Fruit fly (Drosophila melanogaster) whole organism, prepupa: ENCODE results near the gene CG12768.

ENCODE experiments used
- CG10669 ChIP-seq: fragments of 200-800 bp; sonication (Bioruptor generic); optimal IDR thresholded peaks from 3 replicates; lab custom pipeline; 2018; ENCODE audit warnings: missing biosample characterization, mild to moderate bottlenecking, missing genetic modification characterization, moderate library complexity
- CG11762 ChIP-seq: fragments of 200-800 bp; sonication (Bioruptor generic); optimal IDR thresholded peaks from 3 replicates; lab custom pipeline; 2016; ENCODE audit warnings: missing biosample characterization, missing genetic modification characterization; ENCODE audit not compliant: insufficient read depth
- CG15336 ChIP-seq: fragments of 200-800 bp; sonication (Bioruptor generic); IDR thresholded peaks from 2 replicates; pipeline ENCODE4 v1.3.6; 2022; ENCODE audit warnings: missing biosample characterization, missing genetic modification characterization
- CG3032 ChIP-seq: fragments of 200-800 bp; optimal IDR thresholded peaks from 2 replicates; lab custom pipeline; 2019; ENCODE audit warnings: missing biosample characterization, mild to moderate bottlenecking, missing genetic modification characterization, moderate library complexity
- CG6792 ChIP-seq: fragments of 200-800 bp; sonication (Bioruptor generic); optimal IDR thresholded peaks from 3 replicates; lab custom pipeline; 2016; ENCODE audit warnings: missing biosample characterization, missing genetic modification characterization
- CG6808 ChIP-seq: fragments of 200-800 bp; sonication (Bioruptor generic); optimal IDR thresholded peaks from 3 replicates; lab custom pipeline; 2017; ENCODE audit warnings: missing biosample characterization, missing genetic modification characterization, mild to moderate bottlenecking, moderate library complexity, missing genetic modification reagents
- CG8632 ChIP-seq: fragments of 200-800 bp; sonication (Bioruptor generic); optimal IDR thresholded peaks from 3 replicates; lab custom pipeline; 2016; ENCODE audit warnings: missing biosample characterization, missing genetic modification characterization
- Hr39 ChIP-seq: fragments of 200-800 bp; sonication (Bioruptor generic); optimal IDR thresholded peaks from 2 replicates; lab custom pipeline; 2016; ENCODE audit warnings: missing biosample characterization, missing genetic modification characterization
- Sox102F ChIP-seq: fragments of 200-800 bp; sonication (Bioruptor generic); optimal IDR thresholded peaks from 2 replicates; lab custom pipeline; 2016; ENCODE audit warnings: missing biosample characterization, mild to moderate bottlenecking, missing genetic modification characterization
- cyc ChIP-seq: fragments of 200-800 bp; sonication (Bioruptor generic); optimal IDR thresholded peaks from 3 replicates; lab custom pipeline; 2016; ENCODE audit warnings: missing biosample characterization, missing genetic modification characterization
- eg ChIP-seq: fragments of 200-800 bp; sonication (Bioruptor generic); IDR thresholded peaks from 3 replicates; pipeline ENCODE4 v1.3.6; 2022; ENCODE audit warnings: missing biosample characterization, missing genetic modification characterization
- esn ChIP-seq: fragments of 200-800 bp; sonication (Bioruptor generic); optimal IDR thresholded peaks from 2 replicates; lab custom pipeline; 2016; ENCODE audit warnings: missing biosample characterization, mild to moderate bottlenecking, missing genetic modification characterization, moderate library complexity
- svp ChIP-seq: fragments of 200-800 bp; sonication (Bioruptor generic); peaks from one replicate; lab custom pipeline; 2016; ENCODE audit warnings: missing biosample characterization, missing genetic modification characterization

DNA sequence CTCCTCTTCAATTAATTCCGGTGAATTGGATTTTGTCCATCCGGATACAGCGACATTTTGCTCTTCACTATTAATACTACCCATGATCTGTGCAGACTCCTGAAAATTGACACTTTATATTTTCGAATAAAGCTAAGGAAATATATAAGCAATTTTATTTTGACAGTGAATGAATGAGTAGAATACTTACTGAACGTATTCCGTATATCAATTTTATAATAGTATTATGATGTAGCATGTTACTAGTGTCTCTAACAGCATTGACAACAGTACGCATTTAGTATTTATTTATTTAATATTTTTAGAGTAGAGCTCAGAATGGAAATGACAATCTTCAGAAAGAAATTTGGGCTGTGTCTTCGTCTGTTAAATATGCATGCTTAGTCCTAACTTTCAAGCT is 44.9 kb downstream of the CG12768 start, which contains the start of gene CG32461:
- TF ChIP-seq eg (GFP tag; lab: Robert Waterston, UW), result no peak
- no peak for TF ChIP-seq cyc (GFP tag; lab: Kevin White, UChicago)
- TF ChIP-seq svp (GFP tag; lab: Kevin White, UChicago), result peak; percentile 21
- no peak for TF ChIP-seq CG11762 (GFP tag; lab: Kevin White, UChicago)
- TF ChIP-seq CG6792, result no peak
- no peak for TF ChIP-seq CG3032 (tag; lab: Kevin White, UChicago)
- no peak for TF ChIP-seq CG15336 (GFP tag; lab: Robert Waterston, UW)
- no peak for TF ChIP-seq Sox102F (GFP tag; lab: Kevin White, UChicago)
- no peak for TF ChIP-seq CG8632
- TF ChIP-seq CG6808 (GFP tag; lab: Kevin White, UChicago), result no peak
- TF ChIP-seq CG10669 (GFP tag; lab: Kevin White, UChicago), result no peak
- TF ChIP-seq esn (GFP tag; lab: Kevin White, UChicago), result no peak
- TF ChIP-seq Hr39 (GFP tag; lab: Kevin White, UChicago), result no peak
